Fruit fly (Drosophila melanogaster): Measurements from ENCODE around the gene CG12684.
A peak's percentile ranks its signal among the peaks of the same experiment; 100 is the strongest.

Gene CG12684

DNA sequence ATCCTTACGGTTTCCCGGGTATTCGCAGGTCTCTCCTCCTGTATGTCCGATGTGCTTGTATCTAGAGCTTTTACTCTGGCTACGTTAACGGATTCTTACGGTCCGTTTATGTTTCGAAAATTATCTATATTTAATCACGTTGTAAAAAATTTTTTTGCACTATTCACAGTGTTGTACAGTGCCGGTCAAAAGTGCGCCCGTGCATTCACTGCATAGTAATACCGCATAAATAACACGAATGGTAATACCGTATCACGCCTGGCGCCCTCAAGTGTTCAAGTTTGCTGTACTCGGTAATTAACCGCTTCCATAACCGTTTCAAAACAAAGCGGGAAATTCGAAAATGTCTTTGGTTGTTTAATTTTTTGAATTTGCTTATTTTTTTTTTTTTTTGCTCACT lies 17.7 kb downstream of the CG12684 start, which contains the start of gene CG11444 (continued):
- peak; percentile 40 for TF ChIP-seq MTF-1 (GFP tag; optimal IDR thresholded peaks at IDR 0.05; ENCODE audit: borderline replicate concordance)
- TF ChIP-seq CG14050 (GFP tag; IDR thresholded peaks at IDR 0.05), result no peak

DNA sequence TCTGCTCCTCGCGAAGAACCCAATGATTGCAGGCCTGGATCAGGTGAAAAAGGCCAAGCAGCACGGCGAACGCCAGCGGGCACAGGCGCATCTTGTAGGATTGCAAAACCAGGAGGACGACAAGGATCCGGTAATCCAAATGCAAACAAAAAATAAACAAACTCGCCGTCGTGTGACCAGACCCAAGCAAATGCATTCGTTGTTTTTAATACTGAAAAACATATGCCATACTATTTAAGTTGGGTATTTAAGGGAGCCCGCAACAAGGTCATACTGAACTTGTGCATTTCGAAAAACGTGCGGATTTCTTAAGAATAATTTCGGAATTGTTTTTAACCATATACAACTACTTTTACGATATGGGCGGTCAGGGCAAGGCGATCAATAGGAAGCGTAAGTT lies 20.0 kb downstream of the CG12684 start, which contains the start of the genes CG11436 and CG3527:
TSS of gene CG11436 (minus strand) at position 162 of the 400 bp plus-strand sequence.
TSS of gene CG3527 (plus strand) at position 257 of the 400 bp plus-strand sequence.
- TF ChIP-seq CG32767 (GFP tag; IDR thresholded peaks at IDR 0.05) (no peak), jigr1 (GFP tag; IDR thresholded peaks at IDR 0.05) (no peak), HmgZ (tag; optimal IDR thresholded peaks at IDR 0.05) (peak; percentile 6), E2f2 (GFP tag; IDR thresholded peaks at IDR 0.05) (peak; percentile 52), Myb (GFP tag; optimal IDR thresholded peaks at IDR 0.05) (peak; percentile 45), Med (GFP tag) (peak; percentile 70), CG12071 (GFP tag; optimal IDR thresholded peaks at IDR 0.05) (no peak), dati (GFP tag; IDR thresholded peaks at IDR 0.05) (no peak), BEAF-32 (GFP tag; optimal IDR thresholded peaks at IDR 0.05) (peak; percentile 20), CG1603 (tag; optimal IDR thresholded peaks at IDR 0.05) (peak; percentile 27), pho (GFP tag; optimal IDR thresholded peaks at IDR 0.05) (no peak), CG14710 (tag; optimal IDR thresholded peaks at IDR 0.05) (peak; percentile 5), CG15514 (GFP tag; optimal IDR thresholded peaks at IDR 0.05) (peak; percentile 15), CG17328 (GFP tag; IDR thresholded peaks at IDR 0.05) (no peak), Sin3A (optimal IDR thresholded peaks at IDR 0.05) (peak; percentile 28), CG34376 (GFP tag; optimal IDR thresholded peaks at IDR 0.05) (no peak), Nf-YB (GFP tag; optimal IDR thresholded peaks at IDR 0.05) (no peak), CG4617 (GFP tag; optimal IDR thresholded peaks at IDR 0.05; ENCODE audit: borderline replicate concordance) (peak; percentile 67), CG18011 (GFP tag; optimal IDR thresholded peaks at IDR 0.05) (no peak), Dp (GFP tag; optimal IDR thresholded peaks at IDR 0.05) (peak; percentile 53), Sox102F (GFP tag; optimal IDR thresholded peaks at IDR 0.05) (no peak), wek (GFP tag; optimal IDR thresholded peaks at IDR 0.05) (no peak), dm (GFP tag; optimal IDR thresholded peaks at IDR 0.05) (peak; percentile 7), CG9797 (GFP tag; optimal IDR thresholded peaks at IDR 0.05) (peak; percentile 75), trem (tag; optimal IDR thresholded peaks at IDR 0.05) (peak; percentile 33), stc (GFP tag; IDR thresholded peaks at IDR 0.05) (no peak), inv (GFP tag; IDR thresholded peaks at IDR 0.05; ENCODE audit: partially characterized antibody) (no peak), CG5180 (GFP tag; optimal IDR thresholded peaks at IDR 0.05) (no peak), phol (tag; optimal IDR thresholded peaks at IDR 0.05) (no peak), stwl (tag; optimal IDR thresholded peaks at IDR 0.05) (peak; percentile 44), CTCF (GFP tag; optimal IDR thresholded peaks at IDR 0.05) (peak; percentile 31), Vsx1 (GFP tag; optimal IDR thresholded peaks at IDR 0.05) (no peak), MESR4 (GFP tag; optimal IDR thresholded peaks at IDR 0.05) (peak; percentile 72), HLH54F (GFP tag; optimal IDR thresholded peaks at IDR 0.05) (no peak), CG14050 (GFP tag; IDR thresholded peaks at IDR 0.05) (no peak), tll (GFP tag; optimal IDR thresholded peaks at IDR 0.05) (no peak), Lhr (GFP tag; optimal IDR thresholded peaks at IDR 0.05) (no peak), pzg (GFP tag; optimal IDR thresholded peaks at IDR 0.05) (peak; percentile 66), D19B (GFP tag; optimal IDR thresholded peaks at IDR 0.05) (no peak), CG13287 (GFP tag; IDR thresholded peaks at IDR 0.05; ENCODE audit: partially characterized antibody) (peak; percentile 30; the same call in 1 of the 2 replicates), ERR (GFP tag; optimal IDR thresholded peaks at IDR 0.05) (no peak), Ets97D (GFP tag; optimal IDR thresholded peaks at IDR 0.05) (peak; percentile 12), CG12236 (GFP tag; optimal IDR thresholded peaks at IDR 0.05) (no peak), CG1602 (GFP tag; optimal IDR thresholded peaks at IDR 0.05) (no peak), yki (optimal IDR thresholded peaks at IDR 0.05) (no peak), slou (GFP tag; optimal IDR thresholded peaks at IDR 0.05) (no peak), MBD-R2 (GFP tag; IDR thresholded peaks at IDR 0.05) (peak; percentile 81), CG12299 (tag; optimal IDR thresholded peaks at IDR 0.05) (no peak)

Measured in whole organism, embryonic.